Fruit fly (Drosophila melanogaster): ENCODE measurements around the gene CG42654.
A peak's percentile ranks its signal among the peaks of the same experiment; 100 is the strongest.

CG42654 gene

DNA sequence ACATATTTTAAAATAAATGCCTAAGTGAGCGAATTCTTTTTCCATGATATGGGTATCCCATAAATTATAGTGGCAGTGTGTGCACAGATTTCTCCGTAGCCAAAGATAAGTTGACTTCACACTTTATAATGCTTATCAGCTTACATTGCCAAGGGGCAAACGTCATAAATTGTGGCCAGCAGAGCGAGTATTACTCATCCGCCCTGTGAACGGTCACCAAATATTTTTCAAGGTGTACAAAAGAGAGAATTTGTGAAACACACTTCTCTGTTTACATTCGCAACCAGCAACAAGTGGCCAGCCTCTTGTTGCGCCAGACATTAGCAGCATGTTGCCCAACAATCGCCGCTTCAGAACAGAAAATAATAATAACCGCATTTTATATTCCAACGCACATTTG lies 21.4 kb downstream of the CG42654 start (continued):
- TF ChIP-seq Gug (GFP tag; IDR thresholded peaks at IDR 0.05): no peak
- no peak for TF ChIP-seq NC2β (GFP tag; optimal IDR thresholded peaks at IDR 0.05)
- no peak for TF ChIP-seq nmo (GFP tag; optimal IDR thresholded peaks at IDR 0.05)
- no peak for TF ChIP-seq Mrtf (GFP tag; IDR thresholded peaks at IDR 0.05)
- TF ChIP-seq HLH4C (GFP tag; IDR thresholded peaks at IDR 0.05; ENCODE audit: partially characterized antibody): no peak
- TF ChIP-seq CG16863 (GFP tag; optimal IDR thresholded peaks at IDR 0.05): no peak
- TF ChIP-seq pan (optimal IDR thresholded peaks at IDR 0.05): no peak
- peak in 1 of 2 experiments; percentile 36 for TF ChIP-seq pan (GFP tag; optimal IDR thresholded peaks at IDR 0.05 in 1 of 2, IDR thresholded peaks at IDR 0.05 in 1 of 2)
- TF ChIP-seq Nf-YB (GFP tag; optimal IDR thresholded peaks at IDR 0.05): no peak
- no peak for TF ChIP-seq sr (GFP tag; IDR thresholded peaks at IDR 0.05)
- TF ChIP-seq CG10462 (GFP tag; optimal IDR thresholded peaks at IDR 0.05): no peak
- no peak for TF ChIP-seq CG32772 (GFP tag; IDR thresholded peaks at IDR 0.05)
- TF ChIP-seq Poxn (GFP tag; IDR thresholded peaks at IDR 0.05): no peak
- no peak for TF ChIP-seq Bgb (GFP tag; IDR thresholded peaks at IDR 0.05; ENCODE audit: partially characterized antibody)
- TF ChIP-seq dmrt11E (tag; optimal IDR thresholded peaks at IDR 0.05): no peak
- TF ChIP-seq Sry-β (GFP tag; optimal IDR thresholded peaks at IDR 0.05): no peak
- no peak for TF ChIP-seq peb (GFP tag; IDR thresholded peaks at IDR 0.05)
- no peak for TF ChIP-seq CG3838 (GFP tag; optimal IDR thresholded peaks at IDR 0.05)
- no peak for TF ChIP-seq CG17328 (GFP tag; IDR thresholded peaks at IDR 0.05)
- TF ChIP-seq CG9215 (GFP tag; IDR thresholded peaks at IDR 0.05): no peak
- no peak for TF ChIP-seq CG14050 (GFP tag; IDR thresholded peaks at IDR 0.05)
- peak; percentile 23 for TF ChIP-seq Hey (tag; optimal IDR thresholded peaks at IDR 0.05)
- no peak for TF ChIP-seq Deaf1 (tag; optimal IDR thresholded peaks at IDR 0.05)
- no peak for TF ChIP-seq Oaz (GFP tag; IDR thresholded peaks at IDR 0.05)
- TF ChIP-seq CG30020 (tag; optimal IDR thresholded peaks at IDR 0.05): no peak
- TF ChIP-seq CG13775 (GFP tag; optimal IDR thresholded peaks at IDR 0.05): no peak
- no peak for TF ChIP-seq pros (GFP tag; optimal IDR thresholded peaks at IDR 0.05)
- TF ChIP-seq CG7839 (tag; optimal IDR thresholded peaks at IDR 0.05): peak; percentile 14
- TF ChIP-seq CG18619 (GFP tag; optimal IDR thresholded peaks at IDR 0.05): peak; percentile 11
- no peak for TF ChIP-seq bab2 (GFP tag; optimal IDR thresholded peaks at IDR 0.05)
- no peak for TF ChIP-seq C15 (GFP tag; IDR thresholded peaks at IDR 0.05)
- no peak for TF ChIP-seq knrl (GFP tag; IDR thresholded peaks at IDR 0.05; ENCODE audit: partially characterized antibody)
- no peak for TF ChIP-seq CG7745 (tag; optimal IDR thresholded peaks at IDR 0.05)
- TF ChIP-seq Stat92E (GFP tag; optimal IDR thresholded peaks at IDR 0.05): no peak
- TF ChIP-seq sens (GFP tag): peak; percentile 85
- peak; percentile 36 for TF ChIP-seq CG4424 (GFP tag; optimal IDR thresholded peaks at IDR 0.05)
- no peak for TF ChIP-seq Sry-δ (GFP tag; optimal IDR thresholded peaks at IDR 0.05)
- TF ChIP-seq CG1024 (GFP tag; IDR thresholded peaks at IDR 0.05): no peak
- no peak for TF ChIP-seq Atf3 (GFP tag; optimal IDR thresholded peaks at IDR 0.05)
- no peak for TF ChIP-seq CG32767 (GFP tag; IDR thresholded peaks at IDR 0.05)
- no peak for TF ChIP-seq zfh1 (GFP tag; IDR thresholded peaks at IDR 0.05)
- TF ChIP-seq Hr51 (GFP tag; optimal IDR thresholded peaks at IDR 0.05): peak in 1 of 2 experiments; percentile 36
- no peak for TF ChIP-seq CG4360 (GFP tag; IDR thresholded peaks at IDR 0.05)
- peak; percentile 59 for TF ChIP-seq CG2678 (tag; optimal IDR thresholded peaks at IDR 0.05)
- TF ChIP-seq CG11247 (GFP tag; IDR thresholded peaks at IDR 0.05): no peak
- no peak for TF ChIP-seq CG8765 (GFP tag; IDR thresholded peaks at IDR 0.05)
- no peak for TF ChIP-seq dimm (GFP tag; IDR thresholded peaks at IDR 0.05)
- TF ChIP-seq Atf-2 (GFP tag; optimal IDR thresholded peaks at IDR 0.05): no peak
- peak; percentile 69 for TF ChIP-seq CG17912 (GFP tag; optimal IDR thresholded peaks at IDR 0.05)
- TF ChIP-seq Lhr (GFP tag; optimal IDR thresholded peaks at IDR 0.05): no peak
- no peak for TF ChIP-seq CG15479 (GFP tag; optimal IDR thresholded peaks at IDR 0.05)
- no peak for TF ChIP-seq CG33557 (GFP tag; optimal IDR thresholded peaks at IDR 0.05)

Data from whole organism, embryonic.